Fruit fly (Drosophila melanogaster) ovary, adult (tissue): ENCODE data around the gene CG18473.

ENCODE experiments used
- CG17801 ChIP-seq: fragments of 200-800 bp; optimal IDR thresholded peaks from 2 replicates; lab custom pipeline; 2019; ENCODE audit warnings: missing biosample characterization, mild to moderate bottlenecking, missing genetic modification characterization, moderate library complexity; ENCODE audit not compliant: partially characterized antibody

The CG18473 gene

DNA sequence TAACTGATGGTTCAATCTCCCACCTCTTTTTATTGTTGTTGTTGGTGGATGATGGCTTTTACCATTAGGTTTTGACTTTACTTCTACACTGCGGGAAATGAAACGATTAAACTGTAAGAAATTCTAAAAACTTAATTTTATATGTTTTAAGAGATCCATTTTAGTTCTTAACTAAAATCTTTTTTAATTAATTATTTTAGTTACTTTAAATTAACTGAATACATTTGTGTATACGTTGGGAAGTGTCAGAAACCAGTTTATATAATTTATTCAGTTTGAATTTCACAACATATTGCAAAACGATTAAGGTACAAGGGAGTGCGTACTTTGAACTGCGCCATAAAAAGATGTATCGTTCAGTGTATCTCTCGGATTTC lies 9.8 kb upstream of the CG18473 start:
- peak; percentile 73 for TF ChIP-seq CG17801

dm6 chr3R:9355195-9355594 lies 7.9 kb upstream of the CG18473 start, which contains the start of gene CG43675:
TSS of gene CG43675 (plus strand) at chr3R:9355495.
- no peak for TF ChIP-seq CG17801

DNA sequence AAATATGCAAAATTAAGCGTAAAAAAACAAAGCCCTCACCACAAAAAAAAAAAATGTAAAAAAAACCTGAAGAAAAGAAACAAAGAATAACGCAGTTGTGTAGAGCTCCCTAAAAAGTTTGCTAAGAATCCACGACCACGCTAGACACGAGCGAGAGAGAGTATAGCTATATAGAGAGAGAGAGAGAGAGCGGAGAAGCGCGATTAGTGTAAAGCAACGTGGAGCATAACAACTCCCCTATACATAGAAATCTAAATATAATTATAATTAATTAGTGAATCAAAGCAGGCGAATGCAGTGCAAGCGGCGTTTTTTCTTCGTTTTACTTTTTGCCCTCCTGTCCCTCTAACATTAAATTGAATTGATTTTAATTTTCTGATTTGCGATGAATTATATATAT lies 3.7 kb upstream of the CG18473 start:
- no peak for TF ChIP-seq CG17801

dm6 chr3R:9365121-9365520 lies 2.0 kb downstream of the CG18473 start, which contains the start of gene Srr:
TSS of gene Srr (plus strand) at chr3R:9365398.
- no peak for TF ChIP-seq CG17801

- TF ChIP-seq CG17801 = no peak
Measured at dm6 chr3R:9365893-9366500, 2.9 kb downstream of the CG18473 start.

DNA sequence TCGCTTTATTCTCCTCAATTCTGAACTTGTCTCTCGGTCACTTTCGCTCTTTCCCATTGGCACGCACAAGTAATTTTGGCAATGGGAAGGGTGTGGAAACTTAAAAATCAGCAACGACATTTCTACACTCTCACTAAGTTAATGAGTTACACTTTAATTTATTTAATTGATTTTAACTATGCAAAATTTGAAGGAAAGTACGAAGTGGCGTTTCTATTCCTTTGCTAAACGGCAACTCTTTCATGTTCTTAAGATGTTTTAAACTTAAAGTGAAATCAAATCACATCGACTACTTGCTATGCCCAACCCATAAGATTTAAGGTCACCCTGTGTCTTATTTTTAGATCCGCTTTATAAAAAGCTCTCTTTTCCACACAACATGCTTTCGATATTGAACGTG lies 7.3 kb downstream of the CG18473 start:
- TF ChIP-seq CG17801 = no peak

DNA sequence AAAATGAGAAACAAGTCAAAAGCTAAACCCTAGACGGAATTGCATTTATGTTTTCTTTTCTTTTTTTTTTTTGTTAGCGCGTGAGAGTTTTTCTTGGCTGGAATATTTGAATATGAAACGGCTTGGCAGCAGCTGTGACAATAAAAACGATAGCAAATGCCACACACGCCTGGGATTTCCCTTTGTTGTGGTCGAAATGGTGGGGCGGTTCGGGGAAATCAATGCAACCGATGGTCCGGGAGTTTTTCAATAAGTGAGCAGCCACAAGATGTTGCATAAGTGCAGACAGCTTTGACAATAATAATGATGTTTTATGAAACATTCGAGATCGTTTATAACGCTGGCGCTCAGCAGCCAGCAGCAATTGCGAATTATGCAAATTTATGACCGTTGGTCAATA lies 13.7 kb downstream of the CG18473 start:
- TF ChIP-seq CG17801 = no peak

DNA sequence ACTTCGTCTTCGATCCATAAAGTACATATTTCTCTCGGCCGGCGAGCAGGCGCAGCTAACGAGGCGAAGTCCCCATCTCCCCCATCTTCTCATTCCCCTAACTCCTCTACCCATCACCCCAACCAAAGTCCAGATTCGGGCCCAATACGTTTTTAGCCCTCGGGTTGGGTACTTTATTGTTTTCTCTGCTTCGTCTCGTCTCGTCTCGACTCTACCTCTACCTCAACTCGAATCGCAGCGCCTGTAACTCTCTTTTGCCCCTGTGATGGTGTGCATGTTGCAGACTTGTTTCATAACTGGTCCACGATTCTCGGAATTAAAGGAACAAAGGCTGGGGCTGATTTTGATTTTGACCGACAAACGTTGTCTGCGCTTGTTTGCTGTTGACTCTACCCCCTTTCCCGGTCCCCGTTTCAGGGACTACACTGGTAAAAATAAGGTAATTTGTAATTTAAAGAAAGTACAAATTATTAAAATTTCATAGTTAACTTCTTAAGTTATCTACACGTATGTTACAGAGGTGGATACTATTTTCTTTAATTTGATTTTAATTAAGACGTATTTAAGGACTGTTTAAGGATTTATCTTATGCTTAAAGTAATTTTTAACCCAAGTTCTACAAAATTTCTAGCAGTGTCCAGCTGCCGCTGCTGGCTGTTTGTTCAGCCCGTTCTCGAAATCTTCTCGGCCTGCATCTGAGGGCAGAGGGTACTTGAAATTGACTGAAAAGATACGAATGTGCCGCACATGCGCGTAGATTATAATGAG lies 15.7 kb downstream of the CG18473 start:
- no peak for TF ChIP-seq CG17801

DNA sequence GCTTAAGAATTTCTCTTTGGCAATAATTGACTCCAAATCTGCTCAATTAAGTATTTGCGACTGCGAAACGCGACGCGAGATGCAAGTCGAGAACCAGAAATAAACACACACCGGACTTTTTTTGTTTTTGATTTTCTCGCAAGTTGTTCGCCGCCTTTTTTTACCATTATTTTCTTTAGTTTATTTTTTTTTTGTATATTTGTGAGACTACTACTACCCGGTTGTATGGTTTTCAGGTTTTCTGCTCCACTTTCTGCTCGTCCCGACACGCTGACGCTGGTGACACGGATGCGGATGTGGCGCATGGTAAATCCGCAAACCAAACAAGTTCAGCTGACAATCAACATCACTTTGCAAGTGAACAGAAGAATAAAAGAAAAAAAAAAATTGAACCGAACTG lies 17.9 kb downstream of the CG18473 start:
- TF ChIP-seq CG17801 = no peak

dm6 chr3R:9385987-9386386 lies 22.9 kb downstream of the CG18473 start:
- no peak for TF ChIP-seq CG17801

DNA sequence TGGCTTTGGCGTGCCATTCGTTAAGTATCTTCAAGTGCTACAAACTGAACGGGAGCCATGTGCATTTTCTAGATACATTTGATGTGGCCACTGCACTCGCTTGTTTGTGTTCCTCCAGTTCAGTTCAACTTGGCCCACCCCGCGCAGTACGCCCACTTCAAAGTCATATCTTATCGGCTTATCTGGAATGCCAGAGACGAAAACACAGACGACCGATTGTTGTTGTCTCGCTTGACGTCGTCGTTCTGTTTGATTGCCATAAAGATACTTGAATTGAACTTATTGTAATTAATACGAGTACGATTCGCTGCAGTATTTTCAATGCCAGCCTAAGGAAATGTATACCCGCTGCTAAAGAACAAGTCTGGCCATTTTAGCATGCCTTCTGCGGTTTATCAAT lies 24.5 kb downstream of the CG18473 start:
- TF ChIP-seq CG17801 = no peak

DNA sequence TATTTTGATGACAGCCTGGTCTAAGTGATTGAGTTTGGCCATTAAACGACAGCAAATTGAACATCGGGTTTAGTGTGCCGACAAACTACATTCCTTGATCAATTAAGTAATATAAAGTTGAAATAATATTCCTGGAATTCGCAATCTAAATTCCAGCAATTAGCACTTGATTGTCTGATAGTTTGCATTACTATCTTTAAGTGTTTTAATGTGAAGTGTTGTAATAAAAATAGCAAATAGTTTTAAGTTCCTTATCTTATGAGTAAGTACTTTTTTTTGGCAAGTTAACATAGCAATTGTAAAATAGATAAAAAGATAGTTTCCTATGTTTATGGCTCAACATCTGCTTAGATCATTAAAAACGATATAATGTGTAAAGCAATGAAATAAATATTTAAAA lies 25.2 kb downstream of the CG18473 start:
- no peak for TF ChIP-seq CG17801

DNA sequence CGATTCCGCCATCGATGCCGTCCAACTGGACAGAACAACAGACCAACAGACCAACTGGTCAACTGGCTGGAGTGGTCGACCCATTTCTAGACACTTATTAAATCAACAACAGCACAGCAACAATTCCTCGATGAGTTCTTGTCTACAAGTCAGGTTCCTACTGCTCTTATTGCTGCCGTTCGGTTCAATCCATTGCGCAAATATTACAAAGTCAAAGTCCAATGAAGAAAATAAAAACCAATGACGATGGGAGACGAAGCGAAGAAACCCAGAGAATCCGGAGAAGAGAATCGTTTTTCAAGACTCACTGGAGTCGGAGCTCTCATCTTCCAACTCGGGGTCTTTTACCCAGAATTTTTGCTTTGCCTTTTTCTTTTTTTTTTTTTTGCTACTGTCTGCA lies 25.9 kb downstream of the CG18473 start:
- peak; percentile 21 for TF ChIP-seq CG17801

DNA sequence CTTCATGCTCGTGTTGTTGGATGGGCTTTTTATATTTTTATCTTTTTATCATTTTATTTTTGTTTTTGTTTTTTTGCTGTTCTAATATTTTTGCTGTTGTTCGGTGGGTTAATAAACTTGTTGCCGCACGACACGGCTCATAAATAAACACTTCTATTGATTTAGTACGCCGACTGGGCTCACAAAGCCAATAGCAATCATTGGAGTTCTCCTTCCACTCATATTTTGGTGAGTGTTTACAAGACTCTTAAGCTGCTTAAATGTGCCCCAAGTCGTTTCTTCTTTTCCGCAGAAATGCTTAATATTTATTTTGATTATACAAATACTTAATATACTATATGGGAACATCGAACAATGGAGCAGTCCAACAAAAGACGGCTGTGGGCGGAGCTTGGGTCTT lies 27.1 kb downstream of the CG18473 start:
- no peak for TF ChIP-seq CG17801

DNA sequence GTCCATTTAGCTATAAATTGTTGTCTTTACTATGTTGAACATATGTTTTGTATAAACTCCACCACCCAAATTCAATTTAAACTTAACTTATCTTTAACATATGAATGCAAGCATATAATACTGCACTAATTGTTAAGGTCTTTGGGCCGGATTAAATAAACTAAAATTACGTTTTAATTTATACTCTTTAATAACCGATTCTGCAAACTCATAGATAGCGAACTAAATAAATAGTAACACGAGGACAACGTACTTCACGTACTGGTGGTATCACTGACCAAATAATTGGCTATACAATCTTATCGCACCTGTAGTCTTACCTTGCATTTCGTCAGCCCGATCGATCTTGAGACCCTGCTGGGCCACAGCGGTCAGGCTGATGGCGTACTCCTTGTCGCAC lies 29.3 kb downstream of the CG18473 start:
- no peak for TF ChIP-seq CG17801

- TF ChIP-seq CG17801 = no peak
Measured at dm6 chr3R:9393542-9394025, 30.5 kb downstream of the CG18473 start.

dm6 chr3R:9394385-9395042 lies 31.4 kb downstream of the CG18473 start, which contains the start of gene FER:
TSS of gene FER (minus strand) at chr3R:9394546.
- TF ChIP-seq CG17801 = peak; percentile 37

DNA sequence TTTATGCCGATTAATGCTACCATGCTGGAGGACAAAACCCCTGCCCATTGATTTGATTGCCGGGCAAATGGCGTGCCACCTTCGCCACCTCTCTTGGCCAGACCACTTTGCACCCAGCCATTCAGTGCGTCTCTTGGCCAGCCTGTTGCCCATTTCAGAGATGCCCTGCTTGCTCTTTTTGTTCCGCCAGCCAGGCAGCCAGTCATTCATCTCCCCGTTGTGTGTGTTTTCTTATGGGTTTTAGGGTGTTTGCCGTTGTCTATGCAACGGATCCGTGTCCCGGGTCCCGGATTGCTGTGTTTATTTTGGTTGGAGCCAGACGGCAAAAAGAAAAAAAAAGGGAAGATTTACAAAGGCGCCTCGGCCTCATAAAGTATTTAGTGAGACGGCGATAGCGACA lies 32.9 kb downstream of the CG18473 start:
- TF ChIP-seq CG17801 = no peak
